Fruit fly (Drosophila melanogaster): ENCODE results near the gene DIP-iota.

DIP-iota gene

DNA sequence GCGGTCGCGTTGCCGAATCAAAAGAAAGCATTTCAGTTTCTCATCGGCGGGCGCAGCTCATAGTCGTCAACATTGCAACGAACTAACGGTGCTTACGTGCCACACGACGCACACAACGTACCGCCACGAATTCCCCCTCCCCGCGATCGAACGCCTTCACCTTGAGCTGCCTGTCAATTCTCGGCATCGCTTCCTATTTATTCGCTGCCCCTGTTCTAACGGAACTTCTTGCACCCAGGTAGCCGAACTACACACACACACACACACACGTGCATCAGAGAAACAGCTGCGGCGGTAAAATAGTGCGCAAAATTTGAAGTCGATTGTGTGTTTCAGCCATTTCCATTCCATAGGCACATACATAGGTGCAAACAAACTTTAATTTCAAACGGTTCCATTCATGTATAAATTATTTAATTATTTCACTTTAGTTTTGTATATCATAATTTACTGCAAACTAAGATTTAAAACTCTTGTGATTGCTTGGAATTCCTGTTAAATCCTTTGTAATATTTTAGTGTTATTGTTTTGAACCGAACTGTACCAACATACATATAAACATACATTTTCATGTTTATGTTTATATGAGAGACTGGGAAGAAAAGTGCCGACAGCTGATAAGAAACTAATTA, 10.0 kb downstream of the DIP-iota start:
- TF ChIP-seq Myc (optimal IDR thresholded peaks at IDR 0.05), result no peak
- TF ChIP-seq ey (GFP tag; optimal IDR thresholded peaks at IDR 0.05), result no peak
- TF ChIP-seq Abd-B (GFP tag; optimal IDR thresholded peaks at IDR 0.05), result no peak
- no peak for TF ChIP-seq GATAd (GFP tag; optimal IDR thresholded peaks at IDR 0.05)
- no peak for TF ChIP-seq tai (GFP tag; optimal IDR thresholded peaks at IDR 0.05)
- TF ChIP-seq CrebA (GFP tag; optimal IDR thresholded peaks at IDR 0.05; ENCODE audit: borderline replicate concordance), result no peak
- no peak for TF ChIP-seq Dif (GFP tag; optimal IDR thresholded peaks at IDR 0.05; ENCODE audit: partially characterized antibody)
- TF ChIP-seq lola (GFP tag; optimal IDR thresholded peaks at IDR 0.05), result no peak
- no peak for TF ChIP-seq Hr78 (GFP tag; optimal IDR thresholded peaks at IDR 0.05)
- TF ChIP-seq sv (GFP tag; optimal IDR thresholded peaks at IDR 0.05), result no peak
- TF ChIP-seq CG32264 (GFP tag; optimal IDR thresholded peaks at IDR 0.05), result no peak
- no peak for TF ChIP-seq CG9705 (GFP tag; optimal IDR thresholded peaks at IDR 0.05)
- no peak for TF ChIP-seq Dfd (GFP tag; optimal IDR thresholded peaks at IDR 0.05)
- no peak for TF ChIP-seq dl (GFP tag; optimal IDR thresholded peaks at IDR 0.05; ENCODE audit: insufficient read depth in 1 of 2, partially characterized antibody in 2 of 2)
- TF ChIP-seq jim (GFP tag; optimal IDR thresholded peaks at IDR 0.05), result no peak
- no peak for TF ChIP-seq usp (GFP tag; optimal IDR thresholded peaks at IDR 0.05)
- TF ChIP-seq OdsH (GFP tag; optimal IDR thresholded peaks at IDR 0.05), result no peak
- TF ChIP-seq fru (GFP tag; optimal IDR thresholded peaks at IDR 0.05), result no peak
- TF ChIP-seq rgr (GFP tag; optimal IDR thresholded peaks at IDR 0.05), result no peak

DNA sequence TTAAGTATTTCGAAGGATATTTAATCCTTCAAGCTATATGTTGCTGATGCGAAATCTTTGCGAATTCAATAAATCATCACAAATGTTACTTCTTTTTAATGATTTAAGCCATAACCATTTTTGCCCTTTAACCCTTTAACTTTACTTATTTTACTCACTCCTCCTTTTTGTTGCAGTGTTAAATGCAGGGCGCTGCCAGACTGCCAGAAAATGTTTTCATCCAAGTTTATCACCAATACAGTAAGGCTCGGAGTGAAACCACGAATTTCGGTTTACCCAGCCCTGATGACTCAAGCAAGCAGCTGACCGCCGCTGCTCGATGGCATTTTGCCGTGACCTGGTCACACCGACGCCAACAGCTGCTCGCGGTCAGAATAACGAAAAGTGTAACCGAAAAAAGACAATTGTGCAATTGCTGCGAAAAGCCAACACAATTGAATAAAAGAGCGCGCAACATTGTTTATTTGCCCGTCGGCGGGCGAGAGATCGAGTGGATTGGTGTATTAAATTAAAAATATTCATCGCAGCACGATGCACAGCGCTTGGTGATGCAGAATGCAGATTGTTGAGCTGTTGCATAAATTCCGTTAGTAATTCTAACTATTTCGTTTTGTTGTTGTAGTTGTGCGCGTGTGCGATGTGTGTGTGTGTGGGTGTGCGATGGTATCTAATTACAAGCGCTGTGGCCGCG, 10.7 kb downstream of the DIP-iota start, which contains the start of gene CG11050:
CG11050 (plus strand) TSS at position 329 of the 691 bp plus-strand sequence.
- TF ChIP-seq CG9705 (GFP tag; optimal IDR thresholded peaks at IDR 0.05) (no peak), Vsx2 (GFP tag; optimal IDR thresholded peaks at IDR 0.05; ENCODE audit: partially characterized antibody) (peak; percentile 37), foxo (GFP tag; optimal IDR thresholded peaks at IDR 0.05) (peak in 1 of 2 experiments; percentile 74), brk (GFP tag; optimal IDR thresholded peaks at IDR 0.05) (no peak), psq (GFP tag; optimal IDR thresholded peaks at IDR 0.05) (peak; percentile 18), sv (GFP tag; optimal IDR thresholded peaks at IDR 0.05) (peak; percentile 27), Rel (GFP tag; optimal IDR thresholded peaks at IDR 0.05) (no peak), Rel (tag; optimal IDR thresholded peaks at IDR 0.05) (peak; percentile 50), CrebA (GFP tag; optimal IDR thresholded peaks at IDR 0.05; ENCODE audit: borderline replicate concordance) (peak; percentile 34), N (GFP tag; optimal IDR thresholded peaks at IDR 0.05) (no peak), Hr83 (GFP tag; optimal IDR thresholded peaks at IDR 0.05; ENCODE audit: poor library complexity, severe bottlenecking) (peak; percentile 5), rgr (GFP tag; optimal IDR thresholded peaks at IDR 0.05) (peak; percentile 76), Sp1 (GFP tag; optimal IDR thresholded peaks at IDR 0.05) (peak; percentile 33), fru (GFP tag; optimal IDR thresholded peaks at IDR 0.05) (peak; percentile 56), tai (GFP tag; optimal IDR thresholded peaks at IDR 0.05) (peak; percentile 68), jim (GFP tag; optimal IDR thresholded peaks at IDR 0.05) (no peak), br (GFP tag; optimal IDR thresholded peaks at IDR 0.05) (peak; percentile 54), Jra (GFP tag; optimal IDR thresholded peaks at IDR 0.05) (peak; percentile 93), ey (GFP tag; optimal IDR thresholded peaks at IDR 0.05) (peak; percentile 58), sage (GFP tag; optimal IDR thresholded peaks at IDR 0.05) (no peak), h (GFP tag; optimal IDR thresholded peaks at IDR 0.05) (peak; percentile 56), HLH106 (tag; optimal IDR thresholded peaks at IDR 0.05) (peak; percentile 50), OdsH (GFP tag; optimal IDR thresholded peaks at IDR 0.05) (peak; percentile 29), Dif (GFP tag; optimal IDR thresholded peaks at IDR 0.05; ENCODE audit: partially characterized antibody) (no peak), Hnf4 (GFP tag; optimal IDR thresholded peaks at IDR 0.05) (peak; percentile 64)

DNA sequence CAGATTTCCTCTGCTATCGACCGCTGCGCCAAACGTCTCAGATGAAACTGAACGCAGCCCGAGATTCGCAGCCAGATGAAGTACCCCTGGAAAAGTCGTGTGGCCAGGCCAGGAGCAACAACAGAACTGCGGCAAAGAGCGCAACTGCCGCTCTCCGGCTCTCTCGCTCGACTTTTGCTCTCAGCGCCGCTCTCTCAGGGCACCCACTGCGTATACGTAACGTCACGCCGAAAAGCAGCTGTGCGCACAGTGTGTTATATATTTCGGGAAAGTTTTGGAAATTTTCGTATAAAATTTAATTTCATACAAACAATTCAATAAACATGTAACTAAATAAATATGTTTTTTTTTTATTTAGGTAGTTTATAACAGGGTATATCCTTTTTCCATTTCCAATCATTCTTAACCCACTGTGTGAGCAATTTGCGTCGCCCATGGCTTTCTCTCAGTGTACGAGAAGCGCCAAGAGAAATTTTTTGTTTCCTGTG, 20.4 kb downstream of the DIP-iota start, which contains the start of gene Dpp10:
Dpp10 (minus strand) TSS at position 51 of the 488 bp plus-strand sequence.
- TF ChIP-seq usp (GFP tag; optimal IDR thresholded peaks at IDR 0.05), result no peak
- TF ChIP-seq CG32264 (GFP tag; optimal IDR thresholded peaks at IDR 0.05), result no peak
- peak; percentile 64 for TF ChIP-seq ey (GFP tag; optimal IDR thresholded peaks at IDR 0.05)
- TF ChIP-seq Myc (optimal IDR thresholded peaks at IDR 0.05), result no peak
- TF ChIP-seq Dfd (GFP tag; optimal IDR thresholded peaks at IDR 0.05), result no peak
- TF ChIP-seq Vsx2 (GFP tag; optimal IDR thresholded peaks at IDR 0.05; ENCODE audit: partially characterized antibody), result peak; percentile 5
- no peak for TF ChIP-seq Mio (GFP tag; optimal IDR thresholded peaks at IDR 0.05)
- TF ChIP-seq woc (GFP tag; optimal IDR thresholded peaks at IDR 0.05), result no peak
- TF ChIP-seq sv (GFP tag; optimal IDR thresholded peaks at IDR 0.05), result peak; percentile 91
- TF ChIP-seq sage (GFP tag; optimal IDR thresholded peaks at IDR 0.05), result no peak
- TF ChIP-seq CrebA (GFP tag; optimal IDR thresholded peaks at IDR 0.05; ENCODE audit: borderline replicate concordance), result no peak
- TF ChIP-seq GATAd (GFP tag; optimal IDR thresholded peaks at IDR 0.05), result no peak
- TF ChIP-seq br (GFP tag; optimal IDR thresholded peaks at IDR 0.05), result peak; percentile 70
- peak; percentile 37 for TF ChIP-seq dmrt93B (GFP tag; optimal IDR thresholded peaks at IDR 0.05)
- TF ChIP-seq Abd-B (GFP tag; optimal IDR thresholded peaks at IDR 0.05), result no peak
- TF ChIP-seq brk (GFP tag; optimal IDR thresholded peaks at IDR 0.05), result no peak
- peak; percentile 48 for TF ChIP-seq psq (GFP tag; optimal IDR thresholded peaks at IDR 0.05)
- TF ChIP-seq rgr (GFP tag; optimal IDR thresholded peaks at IDR 0.05), result peak; percentile 61
- no peak for TF ChIP-seq pan (optimal IDR thresholded peaks at IDR 0.05)
- peak in 1 of 2 experiments; percentile 9 for TF ChIP-seq dl (GFP tag; optimal IDR thresholded peaks at IDR 0.05; ENCODE audit: insufficient read depth in 1 of 2, partially characterized antibody in 2 of 2)
- TF ChIP-seq dsf (GFP tag; optimal IDR thresholded peaks at IDR 0.05; ENCODE audit: borderline replicate concordance), result no peak
- peak; percentile 77 for TF ChIP-seq fru (GFP tag; optimal IDR thresholded peaks at IDR 0.05)
- TF ChIP-seq Sp1 (GFP tag; optimal IDR thresholded peaks at IDR 0.05), result peak; percentile 62
- TF ChIP-seq Dif (GFP tag; optimal IDR thresholded peaks at IDR 0.05; ENCODE audit: partially characterized antibody), result peak; percentile 56
- TF ChIP-seq HLH106 (tag; optimal IDR thresholded peaks at IDR 0.05), result peak; percentile 73
- no peak for TF ChIP-seq Hr83 (GFP tag; optimal IDR thresholded peaks at IDR 0.05; ENCODE audit: poor library complexity, severe bottlenecking)
- TF ChIP-seq foxo (GFP tag; optimal IDR thresholded peaks at IDR 0.05), result peak in 1 of 2 experiments; percentile 70
- peak; percentile 63 for TF ChIP-seq h (GFP tag; optimal IDR thresholded peaks at IDR 0.05)
- TF ChIP-seq Rel (GFP tag; optimal IDR thresholded peaks at IDR 0.05), result no peak
- TF ChIP-seq Rel (tag; optimal IDR thresholded peaks at IDR 0.05), result no peak

Measured in whole organism, wandering third instar larva.